Fruit fly (Drosophila melanogaster) whole organism, embryonic: ENCODE results near the gene Ptth.
A peak's percentile ranks its signal among the peaks of the same experiment; 100 is the strongest.

Experiments used
- CG10431 ChIP-seq: fragments of 200-800 bp; sonication (Bioruptor generic); optimal IDR thresholded peaks from 3 replicates; lab custom pipeline; 2018; ENCODE audit warnings: missing biosample characterization, mild to moderate bottlenecking, missing genetic modification characterization
- CG10959 ChIP-seq: fragments of 200-800 bp; sonication (Bioruptor generic); IDR thresholded peaks from 2 replicates; pipeline ENCODE4 v1.3.6; 2022; ENCODE audit warnings: missing biosample characterization, missing genetic modification characterization
- CG11695 ChIP-seq: fragments of 200-800 bp; sonication (Bioruptor generic); IDR thresholded peaks from 3 replicates; pipeline ENCODE4 v1.3.6; 2022; ENCODE audit warnings: missing biosample characterization, missing genetic modification characterization
- CG12219 ChIP-seq: fragments of 200-800 bp; sonication (Bioruptor generic); optimal IDR thresholded peaks from 3 replicates; lab custom pipeline; 2018; ENCODE audit warnings: missing biosample characterization, mild to moderate bottlenecking, missing genetic modification characterization
- CG12744 ChIP-seq: fragments of 200-800 bp; sonication (Bioruptor generic); optimal IDR thresholded peaks from 2 replicates; lab custom pipeline; 2016; ENCODE audit warnings: missing biosample characterization, missing genetic modification characterization
- CG13287 ChIP-seq: fragments of 200-800 bp; sonication (Bioruptor generic); IDR thresholded peaks from 2 replicates; pipeline ENCODE4 v1.3.6; 2022; ENCODE audit warnings: missing biosample characterization, missing genetic modification characterization; ENCODE audit not compliant: partially characterized antibody
- CG13624 ChIP-seq: fragments of 200-800 bp; sonication (Bioruptor generic); optimal IDR thresholded peaks from 2 replicates; lab custom pipeline; 2016; ENCODE audit warnings: missing biosample characterization, missing genetic modification characterization
- CG14014 ChIP-seq: fragments of 200-800 bp; sonication (Bioruptor generic); IDR thresholded peaks from 2 replicates; pipeline ENCODE4 v1.3.6; 2022; ENCODE audit warnings: missing biosample characterization, missing genetic modification characterization
- CG14050 ChIP-seq: fragments of 200-800 bp; sonication (Bioruptor generic); IDR thresholded peaks from 3 replicates; pipeline ENCODE4 v1.3.6; 2022; ENCODE audit warnings: missing biosample characterization, missing genetic modification characterization
- CG17361 ChIP-seq: fragments of 200-800 bp; sonication (Bioruptor generic); IDR thresholded peaks from 3 replicates; pipeline ENCODE4 v1.3.6; 2022; ENCODE audit warnings: missing biosample characterization, missing genetic modification characterization
- CG2678 ChIP-seq: fragments of 200-800 bp; sonication (Bioruptor generic); optimal IDR thresholded peaks from 3 replicates; lab custom pipeline; 2019; ENCODE audit warnings: missing biosample characterization, mild to moderate bottlenecking, missing genetic modification characterization, moderate library complexity
- CG2712 ChIP-seq: fragments of 200-800 bp; optimal IDR thresholded peaks from 3 replicates; lab custom pipeline; 2019; ENCODE audit warnings: missing biosample characterization, mild to moderate bottlenecking, missing genetic modification characterization, moderate library complexity
- CG31441 ChIP-seq: fragments of 200-800 bp; sonication (Bioruptor generic); IDR thresholded peaks from 2 replicates; pipeline ENCODE4 v1.3.6; 2022; ENCODE audit warnings: missing biosample characterization, missing genetic modification characterization
- CG42726 ChIP-seq: fragments of 200-800 bp; sonication (Bioruptor generic); IDR thresholded peaks from 2 replicates; pipeline ENCODE4 v1.3.6; 2022; ENCODE audit warnings: missing biosample characterization, missing genetic modification characterization; ENCODE audit not compliant: partially characterized antibody
- CG4360 ChIP-seq: fragments of 200-800 bp; sonication (Bioruptor generic); IDR thresholded peaks from 2 replicates; pipeline ENCODE4 v1.3.6; 2022; ENCODE audit warnings: missing biosample characterization, missing genetic modification characterization
- CG7839 ChIP-seq: fragments of 200-800 bp; sonication (Bioruptor generic); optimal IDR thresholded peaks from 3 replicates; lab custom pipeline; 2018; ENCODE audit warnings: missing biosample characterization, mild to moderate bottlenecking, missing genetic modification characterization, moderate library complexity
- CG7963 ChIP-seq: fragments of 200-800 bp; sonication (Bioruptor generic); IDR thresholded peaks from 3 replicates; pipeline ENCODE4 v1.3.6; 2022; ENCODE audit warnings: missing biosample characterization, missing genetic modification characterization; ENCODE audit not compliant: partially characterized antibody
- CG8359 ChIP-seq: fragments of 200-800 bp; sonication (Bioruptor generic); optimal IDR thresholded peaks from 2 replicates; lab custom pipeline; 2017; ENCODE audit warnings: missing biosample characterization, mild to moderate bottlenecking, missing genetic modification characterization, borderline replicate concordance
- CoRest ChIP-seq: fragments of 200-800 bp; sonication (Bioruptor generic); optimal IDR thresholded peaks from 3 replicates; lab custom pipeline; 2018; ENCODE audit warnings: missing biosample characterization, mild to moderate bottlenecking, missing genetic modification characterization, moderate library complexity
- D19A ChIP-seq: fragments of 200-800 bp; optimal IDR thresholded peaks from 3 replicates; lab custom pipeline; 2019; ENCODE audit warnings: missing biosample characterization, mild to moderate bottlenecking, missing genetic modification characterization, moderate library complexity
- Dip2 ChIP-seq: fragments of 200-800 bp; sonication (Bioruptor generic); IDR thresholded peaks from 2 replicates; pipeline ENCODE4 v1.3.6; 2022; ENCODE audit warnings: missing biosample characterization, missing genetic modification characterization
- H15 ChIP-seq: fragments of 200-800 bp; sonication (Bioruptor generic); IDR thresholded peaks from 3 replicates; pipeline ENCODE4 v1.3.6; 2022; ENCODE audit warnings: missing biosample characterization, missing genetic modification characterization
- Hmx ChIP-seq: fragments of 200-800 bp; sonication (Bioruptor generic); optimal IDR thresholded peaks from 2 replicates; lab custom pipeline; 2016; ENCODE audit warnings: missing biosample characterization, missing genetic modification characterization
- Lhr ChIP-seq: fragments of 200-800 bp; sonication (Bioruptor generic); optimal IDR thresholded peaks from 3 replicates; lab custom pipeline; 2017; ENCODE audit warnings: mild to moderate bottlenecking, missing biosample characterization, missing genetic modification reagents, missing genetic modification characterization
- Med ChIP-seq: fragments of 200-800 bp; sonication (Bioruptor generic); peaks from one replicate; lab custom pipeline; 2016; ENCODE audit warnings: missing biosample characterization, missing genetic modification characterization, mild to moderate bottlenecking, inconsistent platforms, moderate library complexity
- NC2β ChIP-seq: fragments of 200-800 bp; sonication (Bioruptor generic); optimal IDR thresholded peaks from 2 replicates; lab custom pipeline; 2016; ENCODE audit warnings: missing biosample characterization, missing genetic modification characterization
- NK7.1 ChIP-seq: fragments of 200-800 bp; sonication (Bioruptor generic); optimal IDR thresholded peaks from 3 replicates; lab custom pipeline; 2016; ENCODE audit warnings: missing biosample characterization, missing genetic modification characterization
- Oli ChIP-seq: fragments of 200-800 bp; sonication (Bioruptor generic); optimal IDR thresholded peaks from 2 replicates; lab custom pipeline; 2018; ENCODE audit warnings: missing biosample characterization, mild to moderate bottlenecking, missing genetic modification characterization, moderate library complexity
- Optix ChIP-seq: fragments of 200-800 bp; sonication (Bioruptor generic); IDR thresholded peaks from 3 replicates; pipeline ENCODE4 v1.3.6; 2022; ENCODE audit warnings: missing biosample characterization, missing genetic modification characterization
- YL-1 ChIP-seq: fragments of 200-800 bp; sonication (Bioruptor generic); optimal IDR thresholded peaks from 3 replicates; lab custom pipeline; 2017; ENCODE audit warnings: missing biosample characterization, mild to moderate bottlenecking, missing genetic modification characterization
- aop ChIP-seq: fragments of 200-800 bp; sonication (Bioruptor generic); IDR thresholded peaks from 2 replicates; pipeline ENCODE4 v1.3.6; 2022; ENCODE audit warnings: missing biosample characterization, missing genetic modification characterization
- bigmax ChIP-seq: fragments of 200-800 bp; sonication (Bioruptor generic); optimal IDR thresholded peaks from 2 replicates; lab custom pipeline; 2018; ENCODE audit warnings: missing biosample characterization, mild to moderate bottlenecking, missing genetic modification characterization
- bowl ChIP-seq: fragments of 200-800 bp; sonication (Bioruptor generic); IDR thresholded peaks from 2 replicates; pipeline ENCODE4 v1.3.6; 2022; ENCODE audit warnings: missing biosample characterization, missing genetic modification characterization
- cwo ChIP-seq: fragments of 200-800 bp; sonication (Bioruptor generic); optimal IDR thresholded peaks from 3 replicates; lab custom pipeline; 2017; ENCODE audit warnings: missing biosample characterization, missing genetic modification characterization, mild to moderate bottlenecking, moderate library complexity, missing genetic modification reagents
- dimm ChIP-seq: fragments of 200-800 bp; sonication (Bioruptor generic); IDR thresholded peaks from 2 replicates; pipeline ENCODE4 v1.3.6; 2022; ENCODE audit warnings: missing biosample characterization, missing genetic modification characterization
- disco-r ChIP-seq: fragments of 200-800 bp; sonication (Bioruptor generic); optimal IDR thresholded peaks from 2 replicates; lab custom pipeline; 2016; ENCODE audit warnings: missing biosample characterization, missing genetic modification characterization
- fd96Cb ChIP-seq: fragments of 200-800 bp; sonication (Bioruptor generic); optimal IDR thresholded peaks from 2 replicates; lab custom pipeline; 2018; ENCODE audit warnings: missing biosample characterization, mild to moderate bottlenecking, missing genetic modification characterization, moderate library complexity
- gfzf ChIP-seq: fragments of 200-800 bp; sonication (Bioruptor generic); optimal IDR thresholded peaks from 2 replicates; lab custom pipeline; 2016; ENCODE audit warnings: missing biosample characterization, mild to moderate bottlenecking, missing genetic modification characterization, moderate library complexity
- grn ChIP-seq: fragments of 200-800 bp; sonication (Bioruptor generic); optimal IDR thresholded peaks from 3 replicates; lab custom pipeline; 2017; ENCODE audit warnings: missing biosample characterization, missing genetic modification characterization
- h ChIP-seq: fragments of >200 bp; optimal IDR thresholded peaks from 2 replicates; lab custom pipeline; 2017
- hb ChIP-seq: fragments of 200-800 bp; sonication (Bioruptor generic); IDR thresholded peaks from 3 replicates; pipeline ENCODE4 v1.3.6; 2022; ENCODE audit warnings: missing biosample characterization, missing genetic modification characterization; ENCODE audit not compliant: partially characterized antibody
- hkb ChIP-seq, 2 experiments: fragments of 200-800 bp in 1 of 2; fragments of >200 bp in 1 of 2; sonication (Bioruptor generic) in 1 of 2; IDR thresholded peaks in 1 of 2; optimal IDR thresholded peaks in 1 of 2; 2 replicates each; pipeline versions ENCODE4 v1.3.6 to Lab custom; 2017 to 2022; ENCODE audit warnings: missing biosample characterization in 1 of 2, missing genetic modification characterization in 1 of 2
- jing ChIP-seq: fragments of 200-800 bp; sonication (Bioruptor generic); optimal IDR thresholded peaks from 2 replicates; lab custom pipeline; 2018; ENCODE audit warnings: missing biosample characterization, mild to moderate bottlenecking, missing genetic modification characterization
- kni ChIP-seq: fragments of 200-800 bp; sonication (Bioruptor generic); optimal IDR thresholded peaks from 3 replicates; lab custom pipeline; 2017; ENCODE audit warnings: mild to moderate bottlenecking, missing biosample characterization, missing genetic modification reagents, missing genetic modification characterization
- ro ChIP-seq: fragments of 200-800 bp; sonication (Bioruptor generic); IDR thresholded peaks from 2 replicates; pipeline ENCODE4 v1.3.6; 2022; ENCODE audit warnings: missing biosample characterization, missing genetic modification characterization
- so ChIP-seq: fragments of 200-800 bp; sonication (Bioruptor generic); IDR thresholded peaks from 3 replicates; pipeline ENCODE4 v1.3.6; 2022; ENCODE audit warnings: missing biosample characterization, missing genetic modification characterization
- stwl ChIP-seq: fragments of 200-800 bp; sonication (Bioruptor generic); optimal IDR thresholded peaks from 3 replicates; lab custom pipeline; 2018; ENCODE audit warnings: missing biosample characterization, mild to moderate bottlenecking, missing genetic modification characterization, moderate library complexity
- toy ChIP-seq: fragments of 200-800 bp; sonication (Bioruptor generic); IDR thresholded peaks from 2 replicates; pipeline ENCODE4 v1.3.6; 2022; ENCODE audit warnings: missing biosample characterization, missing genetic modification characterization
- trem ChIP-seq: fragments of 200-800 bp; optimal IDR thresholded peaks from 3 replicates; lab custom pipeline; 2019; ENCODE audit warnings: missing biosample characterization, mild to moderate bottlenecking, missing genetic modification characterization, moderate library complexity
- vnd ChIP-seq: fragments of 200-800 bp; sonication (Bioruptor generic); IDR thresholded peaks from 3 replicates; pipeline ENCODE4 v1.3.6; 2022; ENCODE audit warnings: missing biosample characterization, missing genetic modification characterization; ENCODE audit not compliant: partially characterized antibody

Ptth gene

DNA sequence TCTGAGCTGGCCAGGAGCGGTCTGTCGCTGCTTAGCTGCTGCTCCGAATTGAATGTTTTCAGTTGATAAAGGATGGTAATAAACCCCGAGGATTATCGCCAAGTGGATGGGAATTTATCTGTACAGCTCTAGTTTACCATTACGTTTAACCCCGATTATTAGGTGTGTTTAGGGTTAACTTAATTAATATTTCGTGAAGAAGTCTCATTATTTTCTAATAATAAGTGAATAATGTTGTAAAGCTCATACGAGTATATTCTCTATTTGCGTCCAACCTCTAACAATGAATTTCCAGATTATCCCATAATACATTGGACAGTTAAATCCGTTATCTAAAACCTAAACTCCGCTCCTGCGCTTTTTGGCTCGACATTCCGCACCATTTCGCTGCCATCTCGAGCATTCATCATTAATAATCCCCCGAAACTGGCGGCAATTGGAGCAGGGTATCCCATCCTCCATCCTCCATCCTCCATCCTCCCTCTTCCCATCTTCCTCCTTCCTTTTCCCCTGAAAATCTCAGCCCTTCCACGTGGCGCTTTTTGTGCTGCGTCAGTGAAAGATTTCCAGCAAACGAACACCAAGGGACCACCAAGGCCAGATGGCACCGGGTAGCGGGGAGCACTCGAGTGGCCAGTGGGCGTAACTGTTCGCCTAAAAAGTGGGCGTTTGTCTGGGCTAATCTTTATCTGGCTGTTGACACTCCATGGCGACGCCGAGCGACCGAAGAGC, 50.3 kb downstream of the Ptth start (continued):
- no peak for TF ChIP-seq CG12219 (GFP tag; lab: Kevin White, UChicago)
- TF ChIP-seq h (lab: Kevin White, UChicago) = no peak
- no peak for TF ChIP-seq CG11695 (GFP tag; lab: Robert Waterston, UW)
- no peak for TF ChIP-seq bowl (GFP tag; lab: Robert Waterston, UW)
- no peak for TF ChIP-seq CG10431 (GFP tag; lab: Kevin White, UChicago)
- peak; percentile 5 for TF ChIP-seq cwo (GFP tag; lab: Kevin White, UChicago)
- peak; percentile 51 for TF ChIP-seq Med (GFP tag; lab: Kevin White, UChicago)
- TF ChIP-seq CG7839 (tag; lab: Kevin White, UChicago) = peak; percentile 26
- TF ChIP-seq CG14014 (GFP tag; lab: Robert Waterston, UW) = no peak
- no peak for TF ChIP-seq dimm (GFP tag; lab: Robert Waterston, UW)
- no peak for TF ChIP-seq CG31441 (GFP tag; lab: Robert Waterston, UW)
- no peak for TF ChIP-seq YL-1 (GFP tag; lab: Kevin White, UChicago)
- TF ChIP-seq Hmx = no peak
- TF ChIP-seq NC2β (GFP tag; lab: Kevin White, UChicago) = no peak
- no peak for TF ChIP-seq so
- TF ChIP-seq toy (GFP tag; lab: Robert Waterston, UW) = no peak
- TF ChIP-seq CG7963 (GFP tag; lab: Robert Waterston, UW) = no peak
- no peak for TF ChIP-seq Lhr
- TF ChIP-seq CG2678 (tag; lab: Kevin White, UChicago) = peak; percentile 66
- TF ChIP-seq D19A (tag; lab: Kevin White, UChicago) = no peak
- TF ChIP-seq CG10959 = no peak
- TF ChIP-seq kni (GFP tag; lab: Kevin White, UChicago) = no peak
- TF ChIP-seq CG12744 (GFP tag; lab: Kevin White, UChicago) = no peak
- TF ChIP-seq CG13287 (GFP tag; lab: Robert Waterston, UW) = no peak
- TF ChIP-seq CoRest (tag; lab: Kevin White, UChicago) = peak; percentile 8
- no peak for TF ChIP-seq bigmax
- no peak for TF ChIP-seq trem (tag; lab: Kevin White, UChicago)
- no peak for TF ChIP-seq ro (GFP tag; lab: Robert Waterston, UW)
- TF ChIP-seq grn (GFP tag; lab: Kevin White, UChicago) = no peak
- TF ChIP-seq CG4360 = no peak
- no peak for TF ChIP-seq stwl (tag; lab: Kevin White, UChicago)
- TF ChIP-seq CG2712 = no peak
- TF ChIP-seq vnd (GFP tag; lab: Robert Waterston, UW) = no peak
- TF ChIP-seq CG42726 (GFP tag; lab: Robert Waterston, UW) = no peak
- TF ChIP-seq gfzf = no peak
- TF ChIP-seq fd96Cb (tag; lab: Kevin White, UChicago) = peak; percentile 31
- no peak for TF ChIP-seq hb (GFP tag; lab: Robert Waterston, UW)
- TF ChIP-seq jing (GFP tag; lab: Kevin White, UChicago) = no peak
- TF ChIP-seq aop = no peak
- no peak for TF ChIP-seq Oli
- no peak for TF ChIP-seq CG14050 (GFP tag; lab: Robert Waterston, UW)
- TF ChIP-seq H15 (GFP tag; lab: Robert Waterston, UW) = no peak
- no peak for TF ChIP-seq Dip2 (GFP tag; lab: Robert Waterston, UW)
- no peak for TF ChIP-seq disco-r (GFP tag; lab: Kevin White, UChicago)
- TF ChIP-seq CG8359 (GFP tag; lab: Kevin White, UChicago) = no peak
- TF ChIP-seq NK7.1 (GFP tag; lab: Kevin White, UChicago) = no peak
- no peak for TF ChIP-seq hkb (optimal IDR thresholded peaks at IDR 0.05; lab: Kevin White, UChicago)
- TF ChIP-seq hkb (GFP tag; IDR thresholded peaks at IDR 0.05; lab: Robert Waterston, UW) = no peak
- TF ChIP-seq CG13624 (GFP tag; lab: Kevin White, UChicago) = peak; percentile 1
- no peak for TF ChIP-seq Optix
- TF ChIP-seq CG17361 (GFP tag; lab: Robert Waterston, UW) = peak; percentile 38; the same call in 1 of the 3 replicates
